Worm (Caenorhabditis elegans) whole organism, early embryonic: Measurements from ENCODE around the gene tag-322.

Source experiments
- ama-1 ChIP-seq: fragments of 150-350 bp; optimal IDR thresholded peaks from 2 replicates; lab custom pipeline; 2014
- hnd-1 ChIP-seq: sonication (generic microtip); optimal IDR thresholded peaks from 2 replicates; lab custom pipeline; 2016; ENCODE audit warnings: missing genetic modification characterization, missing compliant biosample characterization

DNA sequence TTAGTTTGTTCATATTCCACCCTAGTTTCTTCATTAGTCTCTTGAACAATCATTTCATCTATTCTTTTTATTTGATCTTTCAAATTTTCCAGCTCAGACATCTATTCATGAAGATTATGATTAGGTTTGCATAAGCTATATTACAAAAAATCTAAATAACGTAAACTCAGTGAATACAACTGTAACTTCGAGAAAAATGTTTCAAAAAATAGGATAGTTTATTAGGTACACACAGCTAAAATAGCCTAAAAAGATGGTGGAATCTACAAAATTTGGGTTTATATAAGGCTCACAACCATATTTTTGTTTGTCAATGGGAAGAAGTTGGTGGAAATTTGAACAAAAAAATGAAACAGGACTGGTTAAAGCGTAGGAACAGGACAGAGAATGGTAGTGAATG lies 27.4 kb upstream of the tag-322 start, which contains the start of gene zgpa-1:
- TF ChIP-seq hnd-1 (tag; lab: Kevin White, UChicago) = no peak
- no peak for TF ChIP-seq ama-1 (lab: Kevin White, UChicago)
